Worm (Caenorhabditis elegans): Measurements from ENCODE around the gene vem-1.

vem-1 gene

DNA sequence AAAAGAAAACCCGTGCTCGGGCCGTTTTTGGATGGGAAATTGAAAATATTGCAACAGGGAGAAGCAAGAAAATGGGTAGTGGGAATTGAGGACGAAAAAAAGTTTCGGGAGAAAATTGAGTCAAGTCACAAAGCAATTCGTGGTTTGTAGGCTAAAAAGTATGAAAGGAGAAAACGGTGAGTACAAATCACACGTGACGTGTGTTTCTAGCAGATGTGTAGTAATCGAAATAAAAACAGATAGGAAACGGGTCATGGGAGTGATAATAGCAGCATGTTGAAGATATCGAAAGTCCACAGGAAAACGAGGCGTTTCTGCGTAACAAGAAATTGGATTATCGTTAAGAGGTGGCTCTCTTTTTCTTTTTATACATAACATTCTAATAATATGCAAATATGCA, 1.5 kb upstream of the vem-1 start:
- no peak for TF ChIP-seq ets-5 (GFP tag; IDR thresholded peaks at IDR 0.05)
- TF ChIP-seq irx-1 (tag; optimal IDR thresholded peaks at IDR 0.05), result no peak
- no peak for TF ChIP-seq skn-1 (tag; optimal IDR thresholded peaks at IDR 0.05)
- TF ChIP-seq snu-23 (GFP tag; optimal IDR thresholded peaks at IDR 0.05), result peak; percentile 51
- TF ChIP-seq isw-1 (GFP tag; IDR thresholded peaks at IDR 0.05), result no peak
- TF ChIP-seq pqm-1 (tag; optimal IDR thresholded peaks at IDR 0.05), result no peak
- no peak for TF ChIP-seq lin-39 (tag; optimal IDR thresholded peaks at IDR 0.05)
- no peak for TF ChIP-seq nhr-76 (tag; optimal IDR thresholded peaks at IDR 0.05)
- peak; percentile 11 for TF ChIP-seq rnt-1 (tag; optimal IDR thresholded peaks at IDR 0.05)
- TF ChIP-seq unc-130 (tag; optimal IDR thresholded peaks at IDR 0.05), result no peak
- TF ChIP-seq lin-35 (GFP tag; optimal IDR thresholded peaks at IDR 0.05), result peak in 1 of 2 experiments; percentile 49
- TF ChIP-seq fkh-8 (tag; optimal IDR thresholded peaks at IDR 0.05), result peak; percentile 88
- no peak for TF ChIP-seq ces-1 (GFP tag; optimal IDR thresholded peaks at IDR 0.05)
- no peak for TF ChIP-seq unc-98 (GFP tag; IDR thresholded peaks at IDR 0.05)
- TF ChIP-seq sup-37 (GFP tag; optimal IDR thresholded peaks at IDR 0.05), result no peak
- TF ChIP-seq mab-9 (GFP tag; IDR thresholded peaks at IDR 0.05), result no peak
- TF ChIP-seq aha-1 (tag; optimal IDR thresholded peaks at IDR 0.05), result no peak
- peak in 1 of 3 experiments; percentile 7 for TF ChIP-seq ceh-82 (tag; optimal IDR thresholded peaks at IDR 0.05)
- TF ChIP-seq C16A3.4 (tag; optimal IDR thresholded peaks at IDR 0.05), result no peak
- TF ChIP-seq elt-3 (tag; optimal IDR thresholded peaks at IDR 0.05), result peak in 4 of 6 experiments; percentile 16 to 60 (median 26)
- no peak for TF ChIP-seq nhr-12 (tag; optimal IDR thresholded peaks at IDR 0.05)
- TF ChIP-seq ceh-90 (tag; optimal IDR thresholded peaks at IDR 0.05), result no peak
- no peak for TF ChIP-seq jun-1 (tag; optimal IDR thresholded peaks at IDR 0.05)
- TF ChIP-seq dsc-1 (tag; optimal IDR thresholded peaks at IDR 0.05), result peak; percentile 89
- peak; percentile 17 for TF ChIP-seq xbp-1 (tag; optimal IDR thresholded peaks at IDR 0.05)
- TF ChIP-seq egl-13 (tag; optimal IDR thresholded peaks at IDR 0.05), result no peak
- peak; percentile 73 for TF ChIP-seq nhr-85 (tag)
- TF ChIP-seq lin-14 (GFP tag; optimal IDR thresholded peaks at IDR 0.05), result peak; percentile 69
- TF ChIP-seq lsy-2 (tag; optimal IDR thresholded peaks at IDR 0.05), result peak; percentile 14 to 52
- TF ChIP-seq ztf-4 (tag; optimal IDR thresholded peaks at IDR 0.05), result peak; percentile 20
- TF ChIP-seq tlp-1 (tag; optimal IDR thresholded peaks at IDR 0.05), result no peak
- TF ChIP-seq ceh-8 (GFP tag; optimal IDR thresholded peaks at IDR 0.05), result no peak
- TF ChIP-seq alr-1 (tag; optimal IDR thresholded peaks at IDR 0.05; ENCODE audit: borderline replicate concordance), result no peak
- no peak for TF ChIP-seq ama-1 (optimal IDR thresholded peaks at IDR 0.05)
- TF ChIP-seq blmp-1 (tag; optimal IDR thresholded peaks at IDR 0.05), result peak; percentile 71
- TF ChIP-seq ceh-88 (GFP tag; IDR thresholded peaks at IDR 0.05), result no peak
- peak; percentile 38 for TF ChIP-seq nhr-19 (GFP tag; conservative IDR thresholded peaks at IDR 0.05)
- TF ChIP-seq pag-3 (tag; optimal IDR thresholded peaks at IDR 0.05; ENCODE audit: borderline replicate concordance, insufficient read depth), result no peak
- peak; percentile 1 for TF ChIP-seq swsn-7 (tag; optimal IDR thresholded peaks at IDR 0.05)
- no peak for TF ChIP-seq lir-3 (tag; optimal IDR thresholded peaks at IDR 0.05; ENCODE audit: poor library complexity)
- TF ChIP-seq nhr-28 (tag; optimal IDR thresholded peaks at IDR 0.05), result no peak
- TF ChIP-seq sptf-1 (tag; optimal IDR thresholded peaks at IDR 0.05), result no peak
- no peak for TF ChIP-seq hlh-4 (tag; optimal IDR thresholded peaks at IDR 0.05)
- no peak for TF ChIP-seq nhr-77 (tag; optimal IDR thresholded peaks at IDR 0.05)
- TF ChIP-seq nhr-237 (tag; optimal IDR thresholded peaks at IDR 0.05), result no peak
- no peak for TF ChIP-seq lin-13 (GFP tag; optimal IDR thresholded peaks at IDR 0.05)
- no peak for TF ChIP-seq zip-4 (GFP tag; optimal IDR thresholded peaks at IDR 0.05)
- no peak for TF ChIP-seq unc-30 (tag; optimal IDR thresholded peaks at IDR 0.05)
- TF ChIP-seq C34B4.2 (tag; optimal IDR thresholded peaks at IDR 0.05), result no peak
- peak; percentile 68 for TF ChIP-seq nhr-47 (tag; optimal IDR thresholded peaks at IDR 0.05)
- TF ChIP-seq ceh-63 (GFP tag; optimal IDR thresholded peaks at IDR 0.05), result no peak
- peak; percentile 68 for TF ChIP-seq pax-3 (tag; optimal IDR thresholded peaks at IDR 0.05)
- TF ChIP-seq mef-2 (tag; optimal IDR thresholded peaks at IDR 0.05), result no peak
- no peak for TF ChIP-seq C04F5.9 (tag; optimal IDR thresholded peaks at IDR 0.05)
- peak; percentile 81 for TF ChIP-seq sox-4 (tag; optimal IDR thresholded peaks at IDR 0.05)

Data from whole organism, L1 larva.